Worm (Caenorhabditis elegans): ENCODE data around the gene F55G1.6.

F55G1.6 gene

ce11 chrIV:7507841-7508509 is 34.7 kb downstream of the F55G1.6 start, which contains the start of the genes vdac-1 and R05G6.5:
vdac-1 (minus strand) TSS chrIV:7507891.
R05G6.5 (plus strand) TSS chrIV:7508367.
- TF ChIP-seq flt-1 (GFP tag; IDR thresholded peaks at IDR 0.05) (0 out of 2 replicates have a peak, but pooled peaks have one; percentile 54), ztf-29 (GFP tag; IDR thresholded peaks at IDR 0.05) (no peak)

ce11 chrIV:7508850-7509249 is 35.5 kb downstream of the F55G1.6 start:
- TF ChIP-seq med-1 (GFP tag; optimal IDR thresholded peaks at IDR 0.05; ENCODE audit: insufficient read depth): no peak
- no peak for TF ChIP-seq ref-1 (GFP tag; conservative IDR thresholded peaks at IDR 0.05)
- no peak for TF ChIP-seq tab-1 (GFP tag; IDR thresholded peaks at IDR 0.05)
- TF ChIP-seq ztf-23 (GFP tag; IDR thresholded peaks at IDR 0.05): no peak
- no peak for TF ChIP-seq ztf-29 (GFP tag; IDR thresholded peaks at IDR 0.05)
- no peak for TF ChIP-seq cog-1 (tag; optimal IDR thresholded peaks at IDR 0.05)
- no peak for TF ChIP-seq klf-2 (GFP tag; conservative IDR thresholded peaks at IDR 0.05)
- TF ChIP-seq flt-1 (GFP tag; IDR thresholded peaks at IDR 0.05): no peak
- TF ChIP-seq T22C8.4 (GFP tag; IDR thresholded peaks at IDR 0.05): no peak

- TF ChIP-seq T22C8.4 (GFP tag; IDR thresholded peaks at IDR 0.05): no peak
- TF ChIP-seq ztf-29 (GFP tag; IDR thresholded peaks at IDR 0.05): no peak
- TF ChIP-seq ztf-23 (GFP tag; IDR thresholded peaks at IDR 0.05): no peak
- TF ChIP-seq ref-1 (GFP tag; conservative IDR thresholded peaks at IDR 0.05): no peak
- TF ChIP-seq flt-1 (GFP tag; IDR thresholded peaks at IDR 0.05): no peak
- TF ChIP-seq klf-2 (GFP tag; conservative IDR thresholded peaks at IDR 0.05): no peak
- no peak for TF ChIP-seq tab-1 (GFP tag; IDR thresholded peaks at IDR 0.05)
- TF ChIP-seq med-1 (GFP tag; optimal IDR thresholded peaks at IDR 0.05; ENCODE audit: insufficient read depth): no peak
- TF ChIP-seq cog-1 (tag; optimal IDR thresholded peaks at IDR 0.05): no peak
These were observed 37.5 kb downstream of the F55G1.6 start for ce11 chrIV:7510829-7511228.

- no peak for TF ChIP-seq ref-1 (GFP tag; conservative IDR thresholded peaks at IDR 0.05)
- no peak for TF ChIP-seq cog-1 (tag; optimal IDR thresholded peaks at IDR 0.05)
- no peak for TF ChIP-seq ztf-29 (GFP tag; IDR thresholded peaks at IDR 0.05)
- TF ChIP-seq tab-1 (GFP tag; IDR thresholded peaks at IDR 0.05): no peak
- no peak for TF ChIP-seq flt-1 (GFP tag; IDR thresholded peaks at IDR 0.05)
- no peak for TF ChIP-seq T22C8.4 (GFP tag; IDR thresholded peaks at IDR 0.05)
- TF ChIP-seq ztf-23 (GFP tag; IDR thresholded peaks at IDR 0.05): no peak
- no peak for TF ChIP-seq klf-2 (GFP tag; conservative IDR thresholded peaks at IDR 0.05)
- no peak for TF ChIP-seq med-1 (GFP tag; optimal IDR thresholded peaks at IDR 0.05; ENCODE audit: insufficient read depth)
These were observed 39.4 kb downstream of the F55G1.6 start, which contains the start of the genes plc-4 and R05G6.4 for ce11 chrIV:7512617-7513233. plc-4 (minus strand) TSS chrIV:7512667. R05G6.4 (plus strand) TSS chrIV:7513233.

ce11 chrIV:7516167-7516566 is 42.9 kb downstream of the F55G1.6 start, which contains the start of the genes R05G6.9 and R05G6.3:
R05G6.9 (minus strand) TSS chrIV:7516267.
R05G6.3 (plus strand) TSS chrIV:7516552.
- TF ChIP-seq flt-1 (GFP tag; IDR thresholded peaks at IDR 0.05) (no peak), ztf-23 (GFP tag; IDR thresholded peaks at IDR 0.05) (no peak), T22C8.4 (GFP tag; IDR thresholded peaks at IDR 0.05) (no peak), tab-1 (GFP tag; IDR thresholded peaks at IDR 0.05) (no peak), ref-1 (GFP tag; conservative IDR thresholded peaks at IDR 0.05) (no peak), cog-1 (tag; optimal IDR thresholded peaks at IDR 0.05) (no peak), klf-2 (GFP tag; conservative IDR thresholded peaks at IDR 0.05) (no peak), ztf-29 (GFP tag; IDR thresholded peaks at IDR 0.05) (no peak), med-1 (GFP tag; optimal IDR thresholded peaks at IDR 0.05; ENCODE audit: insufficient read depth) (no peak)

ce11 chrIV:7520258-7520657 is 46.9 kb downstream of the F55G1.6 start:
- no peak for TF ChIP-seq ztf-29 (GFP tag; IDR thresholded peaks at IDR 0.05)
- TF ChIP-seq T22C8.4 (GFP tag; IDR thresholded peaks at IDR 0.05): no peak
- TF ChIP-seq ref-1 (GFP tag; conservative IDR thresholded peaks at IDR 0.05): no peak

ce11 chrIV:7520841-7521240 is 47.5 kb downstream of the F55G1.6 start:
- TF ChIP-seq flt-1 (GFP tag; IDR thresholded peaks at IDR 0.05): no peak
- no peak for TF ChIP-seq cog-1 (tag; optimal IDR thresholded peaks at IDR 0.05)
- no peak for TF ChIP-seq klf-2 (GFP tag; conservative IDR thresholded peaks at IDR 0.05)

- TF ChIP-seq ztf-29 (GFP tag; IDR thresholded peaks at IDR 0.05) (no peak), med-1 (GFP tag; optimal IDR thresholded peaks at IDR 0.05; ENCODE audit: insufficient read depth) (no peak), ztf-23 (GFP tag; IDR thresholded peaks at IDR 0.05) (no peak), tab-1 (GFP tag; IDR thresholded peaks at IDR 0.05) (no peak), ref-1 (GFP tag; conservative IDR thresholded peaks at IDR 0.05) (no peak), klf-2 (GFP tag; conservative IDR thresholded peaks at IDR 0.05) (no peak), cog-1 (tag; optimal IDR thresholded peaks at IDR 0.05) (no peak), flt-1 (GFP tag; IDR thresholded peaks at IDR 0.05) (no peak), T22C8.4 (GFP tag; IDR thresholded peaks at IDR 0.05) (no peak)
These were observed 48.3 kb downstream of the F55G1.6 start for ce11 chrIV:7521591-7521990.

ce11 chrIV:7523744-7524143 is 50.4 kb downstream of the F55G1.6 start:
- TF ChIP-seq ztf-29 (GFP tag; IDR thresholded peaks at IDR 0.05) (no peak), klf-2 (GFP tag; conservative IDR thresholded peaks at IDR 0.05) (no peak), flt-1 (GFP tag; IDR thresholded peaks at IDR 0.05) (no peak), med-1 (GFP tag; optimal IDR thresholded peaks at IDR 0.05; ENCODE audit: insufficient read depth) (no peak), cog-1 (tag; optimal IDR thresholded peaks at IDR 0.05) (no peak), ref-1 (GFP tag; conservative IDR thresholded peaks at IDR 0.05) (no peak), T22C8.4 (GFP tag; IDR thresholded peaks at IDR 0.05) (no peak), tab-1 (GFP tag; IDR thresholded peaks at IDR 0.05) (no peak), ztf-23 (GFP tag; IDR thresholded peaks at IDR 0.05) (no peak)
